Fruit fly (Drosophila melanogaster): ENCODE measurements around the gene CG17801.

- TF ChIP-seq EcR (GFP tag; optimal IDR thresholded peaks at IDR 0.05) (no peak), CG8159 (tag; optimal IDR thresholded peaks at IDR 0.05) (no peak), CG17806 (tag; optimal IDR thresholded peaks at IDR 0.05) (no peak), gl (tag; optimal IDR thresholded peaks at IDR 0.05) (no peak), Snoo (tag; optimal IDR thresholded peaks at IDR 0.05) (no peak), CG14655 (GFP tag; optimal IDR thresholded peaks at IDR 0.05) (no peak), CG12605 (GFP tag; IDR thresholded peaks at IDR 0.05) (no peak), rn (GFP tag; IDR thresholded peaks at IDR 0.05) (no peak), Pif1A (GFP tag; optimal IDR thresholded peaks at IDR 0.05) (no peak), CG10348 (GFP tag; IDR thresholded peaks at IDR 0.05) (no peak), CG34367 (tag; optimal IDR thresholded peaks at IDR 0.05) (no peak)
Observed at dm6 chr3R:17793287-17793686, 13.6 kb downstream of the CG17801 start.

Data from whole organism, pupa.